Worm (Caenorhabditis elegans) whole organism, mixed stage, embryonic: ENCODE results near the gene Y17G7B.3.

Experiments used
- M03D4.4 ChIP-seq: sonication (generic microtip); optimal IDR thresholded peaks from 2 replicates; lab custom pipeline; 2017; ENCODE audit warnings: mild to moderate bottlenecking, missing genetic modification characterization, missing compliant biosample characterization
- bed-3 ChIP-seq: fragments of 200-800 bp; sonication (Bioruptor generic); optimal IDR thresholded peaks from 3 replicates; lab custom pipeline; 2018; ENCODE audit warnings: mild to moderate bottlenecking, missing genetic modification characterization, moderate library complexity, missing compliant biosample characterization
- blmp-1 ChIP-seq: fragments of 150-350 bp; optimal IDR thresholded peaks from 2 replicates; lab custom pipeline; 2014; ENCODE audit warnings: missing biosample characterization, missing genetic modification characterization
- ceh-39 ChIP-seq: fragments of 150-350 bp; optimal IDR thresholded peaks from 2 replicates; lab custom pipeline; 2014; ENCODE audit warnings: missing biosample characterization, missing genetic modification characterization
- ceh-43 ChIP-seq: fragments of 200-800 bp; sonication (Bioruptor generic); optimal IDR thresholded peaks from 2 replicates; lab custom pipeline; 2018; ENCODE audit warnings: mild to moderate bottlenecking, missing genetic modification characterization, moderate library complexity, missing compliant biosample characterization
- ceh-83 ChIP-seq: fragments of 200-800 bp; sonication (Bioruptor generic); optimal IDR thresholded peaks from 2 replicates; lab custom pipeline; 2018; ENCODE audit warnings: mild to moderate bottlenecking, missing genetic modification characterization, missing compliant biosample characterization
- ces-1 ChIP-seq: fragments of 150-350 bp; optimal IDR thresholded peaks from 2 replicates; lab custom pipeline; 2014; ENCODE audit warnings: missing biosample characterization, missing genetic modification reagents, missing genetic modification characterization
- cnd-1 ChIP-seq: fragments of 200-800 bp; sonication (Bioruptor generic); optimal IDR thresholded peaks from 2 replicates; lab custom pipeline; 2018; ENCODE audit warnings: mild to moderate bottlenecking, missing genetic modification characterization, missing compliant biosample characterization
- drap-1 ChIP-seq: fragments of 200-800 bp; sonication (Bioruptor generic); optimal IDR thresholded peaks from 3 replicates; lab custom pipeline; 2018; ENCODE audit warnings: mild to moderate bottlenecking, missing genetic modification characterization, missing compliant biosample characterization
- elt-1 ChIP-seq: sonication (generic microtip); optimal IDR thresholded peaks from 2 replicates; lab custom pipeline; 2017; ENCODE audit warnings: missing genetic modification characterization, mild to moderate bottlenecking, missing compliant biosample characterization, antibody characterized with exemption, moderate library complexity, borderline replicate concordance; ENCODE audit not compliant: insufficient read depth
- elt-3 ChIP-seq: fragments of 150-350 bp; optimal IDR thresholded peaks from 2 replicates; lab custom pipeline; 2014; ENCODE audit warnings: missing biosample characterization, missing genetic modification characterization
- flh-1 ChIP-seq: fragments of 200-800 bp; sonication (Bioruptor generic); optimal IDR thresholded peaks from 2 replicates; lab custom pipeline; 2018; ENCODE audit warnings: mild to moderate bottlenecking, missing genetic modification characterization, moderate library complexity, missing compliant biosample characterization
- ham-2 ChIP-seq: fragments of 200-800 bp; sonication (Bioruptor generic); optimal IDR thresholded peaks from 2 replicates; lab custom pipeline; 2018; ENCODE audit warnings: mild to moderate bottlenecking, missing genetic modification characterization, missing compliant biosample characterization
- hlh-1 ChIP-seq: fragments of 150-350 bp; optimal IDR thresholded peaks from 2 replicates; lab custom pipeline; 2014; ENCODE audit warnings: missing biosample characterization, missing genetic modification reagents, missing genetic modification characterization
- lin-13 ChIP-seq: fragments of 150-350 bp; optimal IDR thresholded peaks from 2 replicates; lab custom pipeline; 2014; ENCODE audit warnings: missing biosample characterization, missing genetic modification characterization
- lin-32 ChIP-seq: fragments of 200-800 bp; sonication (Bioruptor generic); optimal IDR thresholded peaks from 2 replicates; lab custom pipeline; 2018; ENCODE audit warnings: mild to moderate bottlenecking, missing genetic modification characterization, missing compliant biosample characterization
- lsy-2 ChIP-seq: fragments of 150-350 bp; optimal IDR thresholded peaks from 2 replicates; lab custom pipeline; 2014; ENCODE audit warnings: missing biosample characterization, missing genetic modification characterization
- mab-5 ChIP-seq: fragments of 150-350 bp; optimal IDR thresholded peaks from 2 replicates; lab custom pipeline; 2014; ENCODE audit warnings: missing biosample characterization, missing genetic modification characterization
- mep-1 ChIP-seq: fragments of 150-350 bp; optimal IDR thresholded peaks from 2 replicates; lab custom pipeline; 2017; ENCODE audit warnings: missing biosample characterization, missing genetic modification reagents, missing genetic modification characterization, inconsistent platforms
- mls-2 ChIP-seq: sonication (generic microtip); optimal IDR thresholded peaks from 2 replicates; lab custom pipeline; 2016; ENCODE audit warnings: mild to moderate bottlenecking, missing genetic modification characterization, moderate library complexity, missing compliant biosample characterization
- nhr-12 ChIP-seq: fragments of 150-350 bp; optimal IDR thresholded peaks from 2 replicates; lab custom pipeline; 2014; ENCODE audit warnings: missing biosample characterization, missing genetic modification characterization
- nhr-2 ChIP-seq: fragments of 150-350 bp; optimal IDR thresholded peaks from 2 replicates; lab custom pipeline; 2014; ENCODE audit warnings: missing biosample characterization, missing genetic modification characterization
- nhr-28 ChIP-seq: fragments of 150-350 bp; optimal IDR thresholded peaks from 2 replicates; lab custom pipeline; 2014; ENCODE audit warnings: missing biosample characterization, missing genetic modification characterization
- nhr-76 ChIP-seq: sonication (generic microtip); optimal IDR thresholded peaks from 2 replicates; lab custom pipeline; 2017; ENCODE audit warnings: missing biosample characterization, missing genetic modification characterization
- pha-4 ChIP-seq: fragments of 150-350 bp; optimal IDR thresholded peaks from 2 replicates; lab custom pipeline; 2018; ENCODE audit warnings: missing biosample characterization, missing genetic modification reagents, missing genetic modification characterization
- sem-2 ChIP-seq: fragments of 200-800 bp; sonication (Bioruptor generic); optimal IDR thresholded peaks from 2 replicates; lab custom pipeline; 2018; ENCODE audit warnings: mild to moderate bottlenecking, missing genetic modification characterization, missing compliant biosample characterization
- snpc-4 ChIP-seq: fragments of 150-350 bp; optimal IDR thresholded peaks from 2 replicates; lab custom pipeline; 2014; ENCODE audit warnings: missing biosample characterization, missing genetic modification characterization
- sptf-1 ChIP-seq: sonication (generic microtip); optimal IDR thresholded peaks from 2 replicates; lab custom pipeline; 2017; ENCODE audit warnings: mild to moderate bottlenecking, missing genetic modification characterization, moderate library complexity, missing compliant biosample characterization
- tbx-8 ChIP-seq: fragments of 200-800 bp; sonication (Bioruptor generic); optimal IDR thresholded peaks from 2 replicates; lab custom pipeline; 2018; ENCODE audit warnings: mild to moderate bottlenecking, missing genetic modification characterization, moderate library complexity, missing compliant biosample characterization
- unc-120 ChIP-seq: sonication (generic microtip); optimal IDR thresholded peaks from 2 replicates; lab custom pipeline; 2017; ENCODE audit warnings: missing genetic modification characterization, missing compliant biosample characterization; ENCODE audit not compliant: poor library complexity, severe bottlenecking
- unc-39 ChIP-seq: fragments of 150-350 bp; optimal IDR thresholded peaks from 2 replicates; lab custom pipeline; 2014; ENCODE audit warnings: missing biosample characterization, missing genetic modification characterization
- unc-62 ChIP-seq: fragments of 150-350 bp; optimal IDR thresholded peaks from 2 replicates; lab custom pipeline; 2014; ENCODE audit warnings: missing biosample characterization, missing genetic modification reagents, missing genetic modification characterization
- zip-8 ChIP-seq: fragments of 150-350 bp; optimal IDR thresholded peaks from 2 replicates; lab custom pipeline; 2014; ENCODE audit warnings: missing biosample characterization, missing genetic modification characterization
- ztf-11 ChIP-seq: fragments of 150-350 bp; optimal IDR thresholded peaks from 2 replicates; lab custom pipeline; 2014; ENCODE audit warnings: missing biosample characterization, missing genetic modification characterization

Gene Y17G7B.3

ce11 chrII:11962083-11962482 is 26.7 kb upstream of the Y17G7B.3 start, which contains the start of the genes W03C9.1 and W03C9.2:
Gene W03C9.1, minus strand, starts transcription at chrII:11962128.
Gene W03C9.2, plus strand, starts transcription at chrII:11962368.
- no peak for TF ChIP-seq hlh-1 (tag; lab: Kevin White, UChicago)
- TF ChIP-seq ham-2 (GFP tag; lab: Kevin White, UChicago): no peak
- no peak for TF ChIP-seq sptf-1 (tag; lab: Kevin White, UChicago)
- TF ChIP-seq lin-32 (GFP tag; lab: Kevin White, UChicago): no peak
- TF ChIP-seq flh-1: no peak
- TF ChIP-seq pha-4 (tag; lab: Kevin White, UChicago): no peak
- TF ChIP-seq ceh-39 (tag; lab: Kevin White, UChicago): no peak
- TF ChIP-seq mep-1 (tag; lab: Kevin White, UChicago): no peak
- TF ChIP-seq elt-3 (tag; lab: Kevin White, UChicago): no peak
- TF ChIP-seq lsy-2 (tag; lab: Kevin White, UChicago): no peak
- TF ChIP-seq mab-5: no peak
- TF ChIP-seq tbx-8: no peak
- TF ChIP-seq blmp-1: no peak
- TF ChIP-seq drap-1 (GFP tag; lab: Kevin White, UChicago): no peak
- TF ChIP-seq M03D4.4 (tag; lab: Kevin White, UChicago): no peak
- TF ChIP-seq snpc-4: no peak
- TF ChIP-seq unc-62 (GFP tag; lab: Kevin White, UChicago): no peak
- no peak for TF ChIP-seq bed-3
- TF ChIP-seq ztf-11 (tag; lab: Kevin White, UChicago): no peak

- TF ChIP-seq elt-1 (tag; lab: Kevin White, UChicago) (no peak), ces-1 (GFP tag; lab: Kevin White, UChicago) (no peak), mls-2 (tag; lab: Kevin White, UChicago) (no peak), elt-3 (tag; lab: Kevin White, UChicago) (no peak), M03D4.4 (tag; lab: Kevin White, UChicago) (no peak), pha-4 (tag; lab: Kevin White, UChicago) (no peak), ztf-11 (tag; lab: Kevin White, UChicago) (no peak), tbx-8 (no peak), nhr-2 (tag; lab: Kevin White, UChicago) (no peak), sptf-1 (tag; lab: Kevin White, UChicago) (no peak), unc-120 (tag; lab: Kevin White, UChicago) (no peak), ceh-39 (tag; lab: Kevin White, UChicago) (no peak), nhr-76 (tag; lab: Kevin White, UChicago) (no peak), hlh-1 (tag; lab: Kevin White, UChicago) (no peak), unc-62 (GFP tag; lab: Kevin White, UChicago) (no peak)
These were observed 25.6 kb upstream of the Y17G7B.3 start for ce11 chrII:11963132-11963630.

ce11 chrII:11964847-11965246 is 24.0 kb upstream of the Y17G7B.3 start:
- TF ChIP-seq mls-2 (tag; lab: Kevin White, UChicago): no peak
- TF ChIP-seq ceh-39 (tag; lab: Kevin White, UChicago): no peak
- no peak for TF ChIP-seq sem-2 (GFP tag; lab: Kevin White, UChicago)
- no peak for TF ChIP-seq ham-2 (GFP tag; lab: Kevin White, UChicago)
- no peak for TF ChIP-seq nhr-28 (tag; lab: Kevin White, UChicago)
- no peak for TF ChIP-seq tbx-8
- no peak for TF ChIP-seq drap-1 (GFP tag; lab: Kevin White, UChicago)
- no peak for TF ChIP-seq blmp-1
- no peak for TF ChIP-seq elt-3 (tag; lab: Kevin White, UChicago)
- no peak for TF ChIP-seq zip-8 (tag; lab: Kevin White, UChicago)
- no peak for TF ChIP-seq lin-13 (tag; lab: Kevin White, UChicago)
- no peak for TF ChIP-seq elt-1 (tag; lab: Kevin White, UChicago)
- TF ChIP-seq nhr-76 (tag; lab: Kevin White, UChicago): no peak
- TF ChIP-seq sptf-1 (tag; lab: Kevin White, UChicago): no peak
- TF ChIP-seq unc-120 (tag; lab: Kevin White, UChicago): no peak
- no peak for TF ChIP-seq ceh-43 (GFP tag; lab: Kevin White, UChicago)
- TF ChIP-seq hlh-1 (tag; lab: Kevin White, UChicago): no peak
- TF ChIP-seq, all 35 proteins: peak for 0

DNA sequence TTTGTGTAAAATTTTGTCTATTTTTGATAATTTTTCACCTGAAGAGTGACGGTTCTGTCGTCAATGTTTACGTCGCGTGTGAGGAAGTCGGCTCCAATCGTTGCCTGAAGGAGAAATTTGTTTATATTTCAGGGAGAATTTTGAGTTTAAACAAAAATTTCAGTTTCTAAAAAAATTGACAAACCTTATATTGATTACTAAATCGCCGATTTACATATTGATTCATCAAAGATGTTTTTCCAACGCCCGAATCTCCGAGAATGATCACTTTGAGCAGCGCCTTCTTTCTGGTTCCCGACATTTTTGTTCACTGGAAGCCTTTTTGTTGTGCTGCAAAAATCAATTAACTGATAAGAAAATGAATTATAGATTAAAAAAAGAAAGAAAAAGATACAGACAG is 22.2 kb upstream of the Y17G7B.3 start, which contains the start of gene rab-7:
TSS of gene rab-7 (minus strand) at position 330 of the 400 bp plus-strand sequence.
- TF ChIP-seq mab-5 (no peak), cnd-1 (no peak), tbx-8 (no peak), sptf-1 (tag; lab: Kevin White, UChicago) (no peak), mls-2 (tag; lab: Kevin White, UChicago) (no peak), ceh-83 (GFP tag; lab: Kevin White, UChicago) (no peak), unc-39 (tag; lab: Kevin White, UChicago) (no peak), nhr-12 (no peak), drap-1 (GFP tag; lab: Kevin White, UChicago) (no peak), nhr-28 (tag; lab: Kevin White, UChicago) (no peak), flh-1 (no peak), elt-3 (tag; lab: Kevin White, UChicago) (no peak), unc-120 (tag; lab: Kevin White, UChicago) (no peak), ces-1 (GFP tag; lab: Kevin White, UChicago) (no peak), unc-62 (GFP tag; lab: Kevin White, UChicago) (no peak), elt-1 (tag; lab: Kevin White, UChicago) (no peak), nhr-2 (tag; lab: Kevin White, UChicago) (no peak), pha-4 (tag; lab: Kevin White, UChicago) (no peak), M03D4.4 (tag; lab: Kevin White, UChicago) (no peak), blmp-1 (no peak)
